Worm (Caenorhabditis elegans) whole organism, midembryonic: ENCODE results near the gene C45G9.2.

Experiments
- cog-1 ChIP-seq: sonication (generic microtip); optimal IDR thresholded peaks from 2 replicates; lab custom pipeline; 2016; ENCODE audit warnings: missing genetic modification characterization, missing compliant biosample characterization
- flt-1 ChIP-seq: fragments of 200-800 bp; sonication (Bioruptor generic); IDR thresholded peaks from 2 replicates; pipeline ENCODE4 v1.3.6; 2022; ENCODE audit warnings: missing genetic modification characterization, missing compliant biosample characterization
- klf-2 ChIP-seq: fragments of 200-800 bp; sonication (Bioruptor generic); conservative IDR thresholded peaks from 2 replicates; pipeline ENCODE4 v1.3.6; 2022; ENCODE audit warnings: missing genetic modification reagents, missing genetic modification characterization, missing compliant biosample characterization
- med-1 ChIP-seq: sonication (generic microtip); optimal IDR thresholded peaks from 2 replicates; lab custom pipeline; 2017; ENCODE audit warnings: missing genetic modification characterization, mild to moderate bottlenecking, missing compliant biosample characterization, antibody characterized with exemption, missing genetic modification reagents; ENCODE audit not compliant: insufficient read depth
- ref-1 ChIP-seq: fragments of 200-800 bp; sonication (Bioruptor generic); conservative IDR thresholded peaks from 2 replicates; pipeline ENCODE4 v1.3.6; 2022; ENCODE audit warnings: missing genetic modification reagents, missing genetic modification characterization, missing compliant biosample characterization
- tab-1 ChIP-seq: fragments of 200-800 bp; sonication (Bioruptor generic); IDR thresholded peaks from 2 replicates; pipeline ENCODE4 v1.3.6; 2022; ENCODE audit warnings: missing genetic modification characterization, missing compliant biosample characterization
- ztf-23 ChIP-seq: fragments of 200-800 bp; sonication (Bioruptor generic); IDR thresholded peaks from 2 replicates; pipeline ENCODE4 v1.3.6; 2022; ENCODE audit warnings: missing genetic modification reagents, missing genetic modification characterization, missing compliant biosample characterization

DNA sequence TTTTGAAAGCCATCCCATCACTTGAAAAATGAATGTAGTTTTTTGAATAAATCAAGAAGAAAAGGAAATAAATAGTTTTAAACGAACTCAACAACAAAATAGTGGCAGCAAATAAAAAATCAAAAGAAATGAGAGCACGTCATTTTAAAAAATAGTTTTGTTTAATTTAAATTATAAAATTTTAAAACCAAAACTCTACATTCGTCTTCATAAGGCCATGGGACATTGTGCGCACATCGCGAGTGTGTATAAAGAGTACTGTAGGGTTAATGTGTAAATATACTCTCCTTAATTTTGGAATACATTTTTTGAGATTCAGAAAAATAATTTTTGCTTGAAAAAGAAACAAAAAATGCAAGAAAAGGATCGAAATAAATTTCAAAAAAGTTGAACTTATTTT lies 16.9 kb upstream of the C45G9.2 start, which contains the start of gene C45G9.15:
- TF ChIP-seq flt-1 (GFP tag; lab: Robert Waterston, UW) (no peak), med-1 (GFP tag; lab: Kevin White, UChicago) (no peak), ztf-23 (no peak), klf-2 (GFP tag; lab: Robert Waterston, UW) (no peak), cog-1 (tag; lab: Kevin White, UChicago) (no peak), tab-1 (no peak), ref-1 (GFP tag; lab: Robert Waterston, UW) (no peak)
